Worm (Caenorhabditis elegans): Measurements from ENCODE around the gene R07C3.3.

ce11 chrII:982842-983241, 44.2 kb downstream of the R07C3.3 start, which contains the start of gene srh-274:
- TF ChIP-seq ama-1 (optimal IDR thresholded peaks at IDR 0.05) (no peak), ama-1 (GFP tag; optimal IDR thresholded peaks at IDR 0.05) (no peak), snpc-4 (GFP tag; optimal IDR thresholded peaks at IDR 0.05) (no peak), snpc-4 (tag; optimal IDR thresholded peaks at IDR 0.05) (no peak), unc-62 (GFP tag; optimal IDR thresholded peaks at IDR 0.05) (no peak), Y67H2A.10 (GFP tag; conservative IDR thresholded peaks at IDR 0.05) (no peak)

Measured in whole organism, young adult.